Worm (Caenorhabditis elegans) whole organism, L1 larva: ENCODE results near the gene cnnm-2.

Source experiments
- C04F5.9 ChIP-seq: sonication (generic microtip); optimal IDR thresholded peaks from 2 replicates; lab custom pipeline; 2016; ENCODE audit warnings: missing genetic modification characterization, missing compliant biosample characterization
- alr-1 ChIP-seq: fragments of 200-800 bp; sonication (Bioruptor generic); optimal IDR thresholded peaks from 2 replicates; lab custom pipeline; 2018; ENCODE audit warnings: borderline replicate concordance, mild to moderate bottlenecking, missing genetic modification characterization, missing compliant biosample characterization
- efl-1 ChIP-seq, 4 experiments: fragments of 150-350 bp; optimal IDR thresholded peaks in 3 of 4; peaks in 1 of 4; 1 replicate in 1 of 4; 2 replicates in 3 of 4; lab custom pipeline; 2014; ENCODE audit warnings: missing biosample characterization in 2 of 4, missing genetic modification characterization in 2 of 4, missing genetic modification reagents in 2 of 4
- nhr-20 ChIP-seq: sonication (generic microtip); optimal IDR thresholded peaks from 2 replicates; lab custom pipeline; 2016; ENCODE audit warnings: mild to moderate bottlenecking, missing genetic modification characterization, missing compliant biosample characterization
- nhr-76 ChIP-seq: sonication (generic microtip); optimal IDR thresholded peaks from 2 replicates; lab custom pipeline; 2017; ENCODE audit warnings: missing biosample characterization, missing genetic modification characterization

Gene cnnm-2

DNA sequence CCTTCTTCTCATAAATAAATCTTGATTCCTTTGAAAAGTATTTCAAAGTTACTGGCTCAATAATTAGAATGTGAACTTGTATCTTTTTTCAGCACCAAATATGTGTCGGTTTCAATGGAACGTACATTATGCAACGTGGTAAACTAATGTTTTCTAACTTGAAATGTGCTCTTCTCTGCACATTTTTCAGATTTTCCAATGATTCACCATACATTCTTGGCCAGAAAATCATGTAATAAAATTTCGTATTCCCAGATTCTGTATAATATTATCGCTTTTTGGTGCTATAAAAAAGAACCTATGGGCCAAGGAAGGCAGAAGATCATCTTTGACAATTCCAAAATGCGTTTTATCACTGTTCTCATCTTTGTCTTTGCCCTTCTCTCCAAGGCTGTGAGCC, 49.1 kb downstream of the cnnm-2 start, which contains the start of gene C06E2.9:
C06E2.9 (plus strand) TSS at position 301 of the 400 bp plus-strand sequence.
- TF ChIP-seq alr-1 (tag; lab: Kevin White, UChicago) = no peak
- TF ChIP-seq efl-1 (optimal IDR thresholded peaks at IDR 0.05; lab: Kevin White, UChicago) = no peak
- no peak for TF ChIP-seq efl-1 (GFP tag; optimal IDR thresholded peaks at IDR 0.05 in 1 of 2; lab: Kevin White, UChicago)
- TF ChIP-seq C04F5.9 (tag; lab: Kevin White, UChicago) = no peak
- TF ChIP-seq nhr-76 (tag; lab: Kevin White, UChicago) = no peak
- TF ChIP-seq nhr-20 (tag; lab: Kevin White, UChicago) = no peak
